Fruit fly (Drosophila melanogaster) whole organism, embryonic: ENCODE results near the gene Reck.

Experiments used
- Atf6 ChIP-seq: fragments of 200-800 bp; sonication (Bioruptor generic); IDR thresholded peaks from 2 replicates; pipeline ENCODE4 v1.3.6; 2022; ENCODE audit warnings: missing biosample characterization, missing genetic modification characterization
- Awh ChIP-seq: fragments of 200-800 bp; sonication (Bioruptor generic); IDR thresholded peaks from 2 replicates; pipeline ENCODE4, ENCODE4 v1.3.6; 2022; ENCODE audit warnings: missing biosample characterization, missing genetic modification characterization
- CG10209 ChIP-seq: fragments of 200-800 bp; sonication (Bioruptor generic); optimal IDR thresholded peaks from 3 replicates; lab custom pipeline; 2017; ENCODE audit warnings: missing biosample characterization, mild to moderate bottlenecking, missing genetic modification characterization, missing genetic modification reagents
- CG10274 ChIP-seq: fragments of 200-800 bp; sonication (Bioruptor generic); optimal IDR thresholded peaks from 3 replicates; lab custom pipeline; 2017; ENCODE audit warnings: missing biosample characterization, mild to moderate bottlenecking, missing genetic modification characterization
- CG10959 ChIP-seq: fragments of 200-800 bp; sonication (Bioruptor generic); IDR thresholded peaks from 2 replicates; pipeline ENCODE4 v1.3.6; 2022; ENCODE audit warnings: missing biosample characterization, missing genetic modification characterization
- CG10979 ChIP-seq: fragments of 200-800 bp; sonication (Bioruptor generic); optimal IDR thresholded peaks from 2 replicates; lab custom pipeline; 2018; ENCODE audit warnings: missing biosample characterization, mild to moderate bottlenecking, missing genetic modification characterization, moderate library complexity
- CG11560 ChIP-seq: fragments of 200-800 bp; sonication (Bioruptor generic); IDR thresholded peaks from 3 replicates; pipeline ENCODE4 v1.3.6; 2022; ENCODE audit warnings: missing biosample characterization, missing genetic modification characterization
- CG11696 ChIP-seq: fragments of 200-800 bp; sonication (Bioruptor generic); IDR thresholded peaks from 2 replicates; pipeline ENCODE4 v1.3.6; 2022; ENCODE audit warnings: missing biosample characterization, missing genetic modification characterization
- CG1233 ChIP-seq: fragments of 200-800 bp; sonication (Bioruptor generic); optimal IDR thresholded peaks from 4 replicates; lab custom pipeline; 2018; ENCODE audit warnings: missing biosample characterization, mild to moderate bottlenecking, missing genetic modification characterization
- CG14441 ChIP-seq: fragments of 200-800 bp; sonication (Bioruptor generic); IDR thresholded peaks from 2 replicates; pipeline ENCODE4 v1.3.6; 2022; ENCODE audit warnings: missing biosample characterization, missing genetic modification characterization
- CG16863 ChIP-seq: fragments of 200-800 bp; sonication (Bioruptor generic); optimal IDR thresholded peaks from 3 replicates; lab custom pipeline; 2016; ENCODE audit warnings: missing biosample characterization, missing genetic modification characterization
- CG18619 ChIP-seq: fragments of 200-800 bp; sonication (Bioruptor generic); optimal IDR thresholded peaks from 3 replicates; lab custom pipeline; 2017; ENCODE audit warnings: missing biosample characterization, mild to moderate bottlenecking, missing genetic modification characterization
- CG2875 ChIP-seq: fragments of 200-800 bp; sonication (Bioruptor generic); optimal IDR thresholded peaks from 2 replicates; lab custom pipeline; 2017; ENCODE audit warnings: missing biosample characterization, mild to moderate bottlenecking, missing genetic modification characterization, missing genetic modification reagents
- CG7372 ChIP-seq: fragments of 200-800 bp; sonication (Bioruptor generic); IDR thresholded peaks from 2 replicates; pipeline ENCODE4 v1.3.6; 2022; ENCODE audit warnings: missing biosample characterization, missing genetic modification characterization
- CG7786 ChIP-seq: fragments of 200-800 bp; sonication (Bioruptor generic); optimal IDR thresholded peaks from 2 replicates; lab custom pipeline; 2016; ENCODE audit warnings: missing biosample characterization, missing genetic modification characterization
- CG8765 ChIP-seq: fragments of 200-800 bp; sonication (Bioruptor generic); IDR thresholded peaks from 2 replicates; pipeline ENCODE4 v1.3.6; 2022; ENCODE audit warnings: missing biosample characterization, missing genetic modification characterization
- CG9609 ChIP-seq: fragments of 200-800 bp; sonication (Bioruptor generic); optimal IDR thresholded peaks from 3 replicates; lab custom pipeline; 2016; ENCODE audit warnings: missing biosample characterization, missing genetic modification characterization
- D19A ChIP-seq: fragments of 200-800 bp; optimal IDR thresholded peaks from 3 replicates; lab custom pipeline; 2019; ENCODE audit warnings: missing biosample characterization, mild to moderate bottlenecking, missing genetic modification characterization, moderate library complexity
- D19B ChIP-seq: fragments of 200-800 bp; sonication (Bioruptor generic); optimal IDR thresholded peaks from 2 replicates; lab custom pipeline; 2017; ENCODE audit warnings: missing biosample characterization, mild to moderate bottlenecking, missing genetic modification characterization
- Deaf1 ChIP-seq: fragments of 200-800 bp; optimal IDR thresholded peaks from 3 replicates; lab custom pipeline; 2019; ENCODE audit warnings: missing biosample characterization, mild to moderate bottlenecking, missing genetic modification characterization, moderate library complexity
- Dek ChIP-seq: fragments of 200-800 bp; sonication (Bioruptor generic); optimal IDR thresholded peaks from 3 replicates; lab custom pipeline; 2019; ENCODE audit warnings: missing biosample characterization, mild to moderate bottlenecking, missing genetic modification characterization, moderate library complexity
- Dp ChIP-seq: fragments of 200-800 bp; sonication (Bioruptor generic); optimal IDR thresholded peaks from 2 replicates; lab custom pipeline; 2018; ENCODE audit warnings: missing biosample characterization, mild to moderate bottlenecking, missing genetic modification characterization, moderate library complexity
- Elba2 ChIP-seq: fragments of 200-800 bp; sonication (Bioruptor generic); optimal IDR thresholded peaks from 3 replicates; lab custom pipeline; 2016; ENCODE audit warnings: missing biosample characterization, missing genetic modification characterization
- Ets65A ChIP-seq: fragments of 200-800 bp; sonication (Bioruptor generic); peaks from one replicate; lab custom pipeline; 2016; ENCODE audit warnings: missing biosample characterization, missing genetic modification characterization
- Fer2 ChIP-seq: fragments of 200-800 bp; sonication (Bioruptor generic); optimal IDR thresholded peaks from 2 replicates; lab custom pipeline; 2018; ENCODE audit warnings: missing biosample characterization, mild to moderate bottlenecking, missing genetic modification characterization, moderate library complexity
- HLHmδ ChIP-seq: fragments of 200-800 bp; sonication (Bioruptor generic); optimal IDR thresholded peaks from 2 replicates; lab custom pipeline; 2018; ENCODE audit warnings: missing biosample characterization, mild to moderate bottlenecking, missing genetic modification characterization, moderate library complexity
- Kr ChIP-seq: fragments of 200-800 bp; sonication (Bioruptor generic); optimal IDR thresholded peaks from 2 replicates; lab custom pipeline; 2017; ENCODE audit warnings: missing biosample characterization, mild to moderate bottlenecking, missing genetic modification characterization
- Mrtf ChIP-seq: fragments of 200-800 bp; sonication (Bioruptor generic); IDR thresholded peaks from 3 replicates; pipeline ENCODE4 v1.3.6; 2022; ENCODE audit warnings: missing biosample characterization, missing genetic modification characterization
- Ravus ChIP-seq: fragments of 200-800 bp; sonication (Bioruptor generic); IDR thresholded peaks from 2 replicates; pipeline ENCODE4 v1.3.6; 2022; ENCODE audit warnings: missing biosample characterization, missing genetic modification characterization
- Six4 ChIP-seq: fragments of 200-800 bp; sonication (Bioruptor generic); optimal IDR thresholded peaks from 2 replicates; lab custom pipeline; 2016; ENCODE audit warnings: missing biosample characterization, missing genetic modification characterization
- Trl ChIP-seq, 3 experiments: fragments of >200 bp in 2 of 3; fragments of 200-800 bp in 1 of 3; sonication (Bioruptor generic) in 1 of 3; optimal IDR thresholded peaks; 2 replicates in 1 of 3; 3 replicates in 2 of 3; lab custom pipeline; 2016 to 2017; ENCODE audit warnings: missing biosample characterization in 1 of 3, missing genetic modification characterization in 1 of 3
- Usf ChIP-seq: fragments of 200-800 bp; sonication (Bioruptor generic); optimal IDR thresholded peaks from 2 replicates; lab custom pipeline; 2017; ENCODE audit warnings: missing genotype, missing biosample characterization, missing genetic modification characterization
- Xrp1 ChIP-seq: fragments of 200-800 bp; sonication (Bioruptor generic); IDR thresholded peaks from 2 replicates; pipeline ENCODE4 v1.3.6; 2022; ENCODE audit warnings: missing biosample characterization, missing genetic modification characterization
- bbx ChIP-seq: fragments of 200-800 bp; sonication (Bioruptor generic); IDR thresholded peaks from 2 replicates; pipeline ENCODE4 v1.3.6; 2022; ENCODE audit warnings: missing biosample characterization, missing genetic modification characterization; ENCODE audit not compliant: partially characterized antibody
- caup ChIP-seq: fragments of 200-800 bp; sonication (Bioruptor generic); optimal IDR thresholded peaks from 3 replicates; lab custom pipeline; 2017; ENCODE audit warnings: missing biosample characterization, mild to moderate bottlenecking, missing genetic modification characterization, moderate library complexity; ENCODE audit not compliant: severe bottlenecking
- fu2 ChIP-seq: fragments of 200-800 bp; sonication (Bioruptor generic); optimal IDR thresholded peaks from 2 replicates; lab custom pipeline; 2016; ENCODE audit warnings: missing biosample characterization, missing genetic modification characterization
- gfzf ChIP-seq: fragments of 200-800 bp; sonication (Bioruptor generic); optimal IDR thresholded peaks from 2 replicates; lab custom pipeline; 2016; ENCODE audit warnings: missing biosample characterization, mild to moderate bottlenecking, missing genetic modification characterization, moderate library complexity
- lilli ChIP-seq: fragments of 200-800 bp; sonication (Bioruptor generic); optimal IDR thresholded peaks from 3 replicates; lab custom pipeline; 2016; ENCODE audit warnings: missing biosample characterization, missing genetic modification characterization
- lov ChIP-seq, 2 experiments: fragments of 200-800 bp in 1 of 2; fragments of >200 bp in 1 of 2; sonication (Bioruptor generic) in 1 of 2; IDR thresholded peaks in 1 of 2; optimal IDR thresholded peaks in 1 of 2; 2 replicates in 1 of 2; 3 replicates in 1 of 2; pipeline versions ENCODE4 v1.3.6 to Lab custom; 2017 to 2022; ENCODE audit warnings: missing biosample characterization in 1 of 2, missing genetic modification characterization in 1 of 2
- phol ChIP-seq: fragments of 200-800 bp; sonication (Bioruptor generic); optimal IDR thresholded peaks from 3 replicates; lab custom pipeline; 2018; ENCODE audit warnings: missing biosample characterization, mild to moderate bottlenecking, missing genetic modification characterization, moderate library complexity
- pita ChIP-seq: fragments of 200-800 bp; sonication (Bioruptor generic); optimal IDR thresholded peaks from 2 replicates; lab custom pipeline; 2017; ENCODE audit warnings: missing biosample characterization, mild to moderate bottlenecking, missing genetic modification characterization
- pum ChIP-seq: fragments of 200-800 bp; sonication (Bioruptor generic); optimal IDR thresholded peaks from 2 replicates; lab custom pipeline; 2016; ENCODE audit warnings: missing biosample characterization, missing genetic modification characterization
- sqz ChIP-seq: fragments of 200-800 bp; sonication (Bioruptor generic); optimal IDR thresholded peaks from 3 replicates; lab custom pipeline; 2018; ENCODE audit warnings: missing biosample characterization, mild to moderate bottlenecking, missing genetic modification characterization
- stc ChIP-seq: fragments of 200-800 bp; sonication (Bioruptor generic); IDR thresholded peaks from 2 replicates; pipeline ENCODE4 v1.3.6; 2022; ENCODE audit warnings: missing biosample characterization, missing genetic modification characterization
- tap ChIP-seq: fragments of 200-800 bp; optimal IDR thresholded peaks from 3 replicates; lab custom pipeline; 2019; ENCODE audit warnings: missing biosample characterization, mild to moderate bottlenecking, missing genetic modification characterization, moderate library complexity
- tgo ChIP-seq: fragments of 200-800 bp; sonication (Bioruptor generic); IDR thresholded peaks from 3 replicates; pipeline ENCODE4 v1.3.6; 2022; ENCODE audit warnings: missing biosample characterization, missing genetic modification characterization
- toy ChIP-seq: fragments of 200-800 bp; sonication (Bioruptor generic); IDR thresholded peaks from 2 replicates; pipeline ENCODE4 v1.3.6; 2022; ENCODE audit warnings: missing biosample characterization, missing genetic modification characterization
- usp ChIP-seq: fragments of >200 bp; optimal IDR thresholded peaks from 2 replicates; lab custom pipeline; 2017; ENCODE audit warnings: missing biosample characterization, missing genetic modification characterization
- zfh2 ChIP-seq: fragments of 200-800 bp; sonication (Bioruptor generic); optimal IDR thresholded peaks from 2 replicates; lab custom pipeline; 2016; ENCODE audit warnings: missing biosample characterization, missing genetic modification characterization

The Reck gene

DNA sequence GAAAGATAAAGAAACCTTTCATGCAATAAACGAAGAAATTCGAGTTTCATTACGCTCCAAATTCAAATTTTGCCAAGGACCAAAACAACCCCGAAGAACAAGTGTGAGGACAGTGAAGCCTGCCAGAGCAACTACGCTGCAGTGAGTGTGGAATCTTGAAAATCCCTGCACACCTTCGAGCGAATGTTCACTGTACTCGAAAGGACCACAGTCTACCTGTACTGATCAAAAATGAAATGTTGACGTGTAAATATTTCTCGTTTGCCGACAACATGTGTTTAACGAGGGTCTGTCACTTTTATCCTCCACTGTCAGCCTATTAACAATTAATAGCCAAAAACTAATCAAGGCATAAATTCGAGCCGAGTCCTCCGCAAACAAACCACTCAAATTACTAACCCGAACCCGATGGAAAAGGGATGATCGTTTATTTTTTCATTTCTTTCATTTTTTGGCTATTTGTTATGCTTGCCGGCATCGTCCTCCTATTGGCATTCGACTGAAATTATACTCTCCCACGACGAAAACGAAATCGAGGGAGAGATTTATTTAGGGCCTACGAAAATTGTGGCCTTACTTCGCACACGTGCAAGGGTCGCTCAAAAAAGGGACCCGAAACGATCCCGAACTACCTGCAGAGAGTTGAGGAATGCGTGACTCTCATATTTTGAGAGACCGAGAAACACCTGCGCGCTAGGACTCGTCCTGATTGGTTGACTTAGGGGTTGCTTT is 41.8 kb downstream of the Reck start (continued):
- TF ChIP-seq lov (optimal IDR thresholded peaks at IDR 0.05; lab: Kevin White, UChicago), result no peak
- TF ChIP-seq lov (GFP tag; IDR thresholded peaks at IDR 0.05; lab: Robert Waterston, UW), result 0 out of 3 replicates have a peak, but pooled peaks have one; percentile 59
- TF ChIP-seq CG10979 (tag; lab: Kevin White, UChicago), result peak; percentile 31
- TF ChIP-seq CG1233 (GFP tag; lab: Kevin White, UChicago), result peak; percentile 15
- no peak for TF ChIP-seq D19A (tag; lab: Kevin White, UChicago)
- TF ChIP-seq Ravus, result no peak
- peak; percentile 94 for TF ChIP-seq Elba2 (GFP tag; lab: Kevin White, UChicago)
- TF ChIP-seq CG16863 (GFP tag; lab: Kevin White, UChicago), result no peak
- peak; percentile 48; the same call in 1 of the 2 replicates for TF ChIP-seq CG10959
- no peak for TF ChIP-seq Dek (tag; lab: Kevin White, UChicago)
- no peak for TF ChIP-seq CG14441 (GFP tag; lab: Robert Waterston, UW)
- no peak for TF ChIP-seq Fer2
- TF ChIP-seq CG8765 (GFP tag; lab: Robert Waterston, UW), result peak; percentile 68; the same call in 1 of the 2 replicates
- TF ChIP-seq pita (GFP tag; lab: Kevin White, UChicago), result no peak
- no peak for TF ChIP-seq gfzf
- no peak for TF ChIP-seq CG2875
- peak; percentile 11 for TF ChIP-seq lilli (GFP tag; lab: Kevin White, UChicago)
- peak in 1 of 2 experiments; percentile 26 for TF ChIP-seq Trl (optimal IDR thresholded peaks at IDR 0.05; lab: Kevin White, UChicago)
- no peak for TF ChIP-seq Trl (GFP tag; optimal IDR thresholded peaks at IDR 0.05; lab: Kevin White, UChicago)
- TF ChIP-seq phol (tag; lab: Kevin White, UChicago), result peak; percentile 23
- no peak for TF ChIP-seq zfh2 (GFP tag; lab: Kevin White, UChicago)
- peak; percentile 51 for TF ChIP-seq Xrp1
- no peak for TF ChIP-seq Deaf1
- no peak for TF ChIP-seq toy (GFP tag; lab: Robert Waterston, UW)
- no peak for TF ChIP-seq CG7372 (GFP tag; lab: Robert Waterston, UW)
- no peak for TF ChIP-seq Mrtf (GFP tag; lab: Robert Waterston, UW)
- TF ChIP-seq Awh (GFP tag; lab: Robert Waterston, UW), result no peak
- TF ChIP-seq tap (tag; lab: Kevin White, UChicago), result no peak
- no peak for TF ChIP-seq Ets65A
- TF ChIP-seq caup (GFP tag; lab: Kevin White, UChicago), result no peak
- no peak for TF ChIP-seq CG10274 (GFP tag; lab: Kevin White, UChicago)
- TF ChIP-seq Six4, result peak; percentile 11
- no peak for TF ChIP-seq CG11696 (GFP tag; lab: Robert Waterston, UW)
- no peak for TF ChIP-seq fu2 (GFP tag; lab: Kevin White, UChicago)
- peak; percentile 85 for TF ChIP-seq Kr (GFP tag; lab: Kevin White, UChicago)
- no peak for TF ChIP-seq CG7786 (GFP tag; lab: Kevin White, UChicago)
- no peak for TF ChIP-seq D19B (GFP tag; lab: Kevin White, UChicago)
- no peak for TF ChIP-seq bbx (GFP tag; lab: Robert Waterston, UW)
- TF ChIP-seq CG18619 (GFP tag; lab: Kevin White, UChicago), result no peak
- no peak for TF ChIP-seq Dp (GFP tag; lab: Kevin White, UChicago)
- TF ChIP-seq Usf, result no peak
- TF ChIP-seq stc (GFP tag; lab: Robert Waterston, UW), result no peak
- TF ChIP-seq CG11560, result no peak
- TF ChIP-seq HLHmδ (GFP tag; lab: Kevin White, UChicago), result no peak
- TF ChIP-seq CG9609 (GFP tag; lab: Kevin White, UChicago), result no peak
- TF ChIP-seq usp, result no peak
- TF ChIP-seq pum (GFP tag; lab: Kevin White, UChicago), result peak; percentile 11
- no peak for TF ChIP-seq tgo (GFP tag; lab: Robert Waterston, UW)
- no peak for TF ChIP-seq sqz (GFP tag; lab: Kevin White, UChicago)
- TF ChIP-seq CG10209 (GFP tag; lab: Kevin White, UChicago), result no peak
- TF ChIP-seq Atf6 (GFP tag; lab: Robert Waterston, UW), result no peak
